Worm (Caenorhabditis elegans) whole organism, L4/young adult: ENCODE measurements around the gene F56D6.20.

Experiments used
- W03F9.2 ChIP-seq: fragments of 150-350 bp; optimal IDR thresholded peaks from 2 replicates; lab custom pipeline; 2014; ENCODE audit warnings: missing biosample characterization, missing genetic modification characterization
- dao-5 ChIP-seq: sonication (generic microtip); optimal IDR thresholded peaks from 2 replicates; lab custom pipeline; 2016; ENCODE audit warnings: missing genotype, missing genetic modification characterization, moderate library complexity, missing compliant biosample characterization
- him-1 ChIP-seq: sonication (generic microtip); optimal IDR thresholded peaks from 2 replicates; lab custom pipeline; 2016; ENCODE audit warnings: missing genotype, missing genetic modification reagents, missing genetic modification characterization, missing compliant biosample characterization

- no peak for TF ChIP-seq dao-5
- TF ChIP-seq him-1 (tag; lab: Kevin White, UChicago) = no peak
- no peak for TF ChIP-seq W03F9.2 (tag; lab: Kevin White, UChicago)
These were observed 39.5 kb upstream of the F56D6.20 start for ce11 chrIV:3873195-3873594.
